Fruit fly (Drosophila melanogaster) whole organism, embryonic: ENCODE results near the gene ATPsynepsilonL.

ENCODE experiments used
- Antp ChIP-seq: fragments of 200-800 bp; sonication (Bioruptor generic); optimal IDR thresholded peaks from 3 replicates; lab custom pipeline; 2016; ENCODE audit warnings: missing biosample characterization, missing genetic modification characterization
- CG11504 ChIP-seq: fragments of 200-800 bp; sonication (Bioruptor generic); optimal IDR thresholded peaks from 3 replicates; lab custom pipeline; 2019; ENCODE audit warnings: missing biosample characterization, mild to moderate bottlenecking, missing genetic modification characterization, moderate library complexity
- CG14667 ChIP-seq: fragments of 200-800 bp; sonication (Bioruptor generic); IDR thresholded peaks from 2 replicates; pipeline ENCODE4 v1.3.6; 2022; ENCODE audit warnings: missing biosample characterization, missing genetic modification characterization
- CG15479 ChIP-seq: fragments of 200-800 bp; sonication (Bioruptor generic); optimal IDR thresholded peaks from 3 replicates; lab custom pipeline; 2019; ENCODE audit warnings: missing biosample characterization, mild to moderate bottlenecking, missing genetic modification characterization, moderate library complexity
- CG1603 ChIP-seq: fragments of 200-800 bp; sonication (Bioruptor generic); optimal IDR thresholded peaks from 2 replicates; lab custom pipeline; 2019; ENCODE audit warnings: missing biosample characterization, mild to moderate bottlenecking, missing genetic modification characterization, moderate library complexity
- CG17359 ChIP-seq: fragments of 200-800 bp; sonication (Bioruptor generic); optimal IDR thresholded peaks from 3 replicates; lab custom pipeline; 2018; ENCODE audit warnings: missing biosample characterization, mild to moderate bottlenecking, missing genetic modification characterization, moderate library complexity
- CG32767 ChIP-seq: fragments of 200-800 bp; sonication (Bioruptor generic); IDR thresholded peaks from 2 replicates; pipeline ENCODE4 v1.3.6; 2022; ENCODE audit warnings: missing biosample characterization, missing genetic modification characterization
- CG6254 ChIP-seq: fragments of 200-800 bp; sonication (Bioruptor generic); optimal IDR thresholded peaks from 3 replicates; lab custom pipeline; 2017; ENCODE audit warnings: mild to moderate bottlenecking, missing biosample characterization, missing genetic modification reagents, missing genetic modification characterization
- CG8359 ChIP-seq: fragments of 200-800 bp; sonication (Bioruptor generic); optimal IDR thresholded peaks from 2 replicates; lab custom pipeline; 2017; ENCODE audit warnings: missing biosample characterization, mild to moderate bottlenecking, missing genetic modification characterization, borderline replicate concordance
- CG8388 ChIP-seq: fragments of 200-800 bp; sonication (Bioruptor generic); optimal IDR thresholded peaks from 2 replicates; lab custom pipeline; 2019; ENCODE audit warnings: missing biosample characterization, mild to moderate bottlenecking, missing genetic modification characterization, moderate library complexity
- Drgx ChIP-seq: fragments of 200-800 bp; sonication (Bioruptor generic); IDR thresholded peaks from 2 replicates; pipeline ENCODE4 v1.3.6; 2022; ENCODE audit warnings: missing biosample characterization, missing genetic modification characterization
- ERR ChIP-seq: fragments of 200-800 bp; sonication (Bioruptor generic); optimal IDR thresholded peaks from 2 replicates; lab custom pipeline; 2016; ENCODE audit warnings: missing biosample characterization, missing genetic modification characterization
- Ets65A ChIP-seq: fragments of 200-800 bp; sonication (Bioruptor generic); peaks from one replicate; lab custom pipeline; 2016; ENCODE audit warnings: missing biosample characterization, missing genetic modification characterization
- HLH3B ChIP-seq: fragments of 200-800 bp; sonication (Bioruptor generic); IDR thresholded peaks from 2 replicates; pipeline ENCODE4 v1.3.6; 2022; ENCODE audit warnings: missing biosample characterization, missing genetic modification characterization
- HLH4C ChIP-seq: fragments of 200-800 bp; sonication (Bioruptor generic); IDR thresholded peaks from 3 replicates; pipeline ENCODE4 v1.3.6; 2022; ENCODE audit warnings: missing biosample characterization, missing genetic modification characterization; ENCODE audit not compliant: partially characterized antibody
- Med ChIP-seq: fragments of 200-800 bp; sonication (Bioruptor generic); peaks from one replicate; lab custom pipeline; 2016; ENCODE audit warnings: missing biosample characterization, missing genetic modification characterization, mild to moderate bottlenecking, inconsistent platforms, moderate library complexity
- Ptx1 ChIP-seq: fragments of 200-800 bp; sonication (Bioruptor generic); IDR thresholded peaks from 2 replicates; pipeline ENCODE4 v1.3.6; 2022; ENCODE audit warnings: missing biosample characterization, missing genetic modification characterization
- Sox102F ChIP-seq: fragments of 200-800 bp; sonication (Bioruptor generic); optimal IDR thresholded peaks from 2 replicates; lab custom pipeline; 2018; ENCODE audit warnings: missing biosample characterization, mild to moderate bottlenecking, missing genetic modification characterization, moderate library complexity
- Taf1 ChIP-seq: fragments of 200-800 bp; sonication (Bioruptor generic); IDR thresholded peaks from 2 replicates; pipeline ENCODE4 v1.3.6; 2022; ENCODE audit warnings: missing biosample characterization, missing genetic modification characterization
- Trl ChIP-seq, 3 experiments: fragments of >200 bp in 2 of 3; fragments of 200-800 bp in 1 of 3; sonication (Bioruptor generic) in 1 of 3; optimal IDR thresholded peaks; 2 replicates in 1 of 3; 3 replicates in 2 of 3; lab custom pipeline; 2016 to 2017; ENCODE audit warnings: missing biosample characterization in 1 of 3, missing genetic modification characterization in 1 of 3
- Usf ChIP-seq: fragments of 200-800 bp; sonication (Bioruptor generic); optimal IDR thresholded peaks from 2 replicates; lab custom pipeline; 2017; ENCODE audit warnings: missing genotype, missing biosample characterization, missing genetic modification characterization
- ara ChIP-seq: fragments of 200-800 bp; sonication (Bioruptor generic); IDR thresholded peaks from 2 replicates; pipeline ENCODE4 v1.3.6; 2022; ENCODE audit warnings: missing biosample characterization, missing genetic modification characterization
- cg ChIP-seq: fragments of 200-800 bp; sonication (Bioruptor generic); optimal IDR thresholded peaks from 3 replicates; lab custom pipeline; 2019; ENCODE audit warnings: missing biosample characterization, mild to moderate bottlenecking, missing genetic modification characterization, moderate library complexity
- chinmo ChIP-seq: fragments of 200-800 bp; sonication (Bioruptor generic); IDR thresholded peaks from 4 replicates; pipeline ENCODE4 v1.3.6; 2022; ENCODE audit warnings: missing biosample characterization, missing genetic modification characterization; ENCODE audit not compliant: partially characterized antibody
- corto ChIP-seq: fragments of 200-800 bp; sonication (Bioruptor generic); optimal IDR thresholded peaks from 2 replicates; lab custom pipeline; 2016; ENCODE audit warnings: missing biosample characterization, mild to moderate bottlenecking, missing genetic modification characterization, moderate library complexity
- croc ChIP-seq: fragments of 200-800 bp; sonication (Bioruptor generic); conservative IDR thresholded peaks from 3 replicates; pipeline ENCODE4 v1.3.6; 2022; ENCODE audit warnings: missing biosample characterization, missing genetic modification characterization
- dmrt11E ChIP-seq: fragments of 200-800 bp; sonication (Bioruptor generic); optimal IDR thresholded peaks from 3 replicates; lab custom pipeline; 2018; ENCODE audit warnings: missing biosample characterization, mild to moderate bottlenecking, missing genetic modification characterization, moderate library complexity
- ewg ChIP-seq: fragments of 200-800 bp; sonication (Bioruptor generic); optimal IDR thresholded peaks from 3 replicates; lab custom pipeline; 2017; ENCODE audit warnings: mild to moderate bottlenecking, missing biosample characterization, missing genetic modification reagents, missing genetic modification characterization
- ftz-f1 ChIP-seq: fragments of 200-800 bp; sonication (Bioruptor generic); optimal IDR thresholded peaks from 2 replicates; lab custom pipeline; 2016; ENCODE audit warnings: missing biosample characterization, missing genetic modification characterization
- grau ChIP-seq: fragments of 200-800 bp; optimal IDR thresholded peaks from 3 replicates; lab custom pipeline; 2019; ENCODE audit warnings: missing biosample characterization, mild to moderate bottlenecking, missing genetic modification characterization, moderate library complexity
- lbe ChIP-seq: fragments of 200-800 bp; sonication (Bioruptor generic); optimal IDR thresholded peaks from 2 replicates; lab custom pipeline; 2016; ENCODE audit warnings: missing biosample characterization, mild to moderate bottlenecking, missing genetic modification characterization
- lmd ChIP-seq: fragments of 200-800 bp; sonication (Bioruptor generic); IDR thresholded peaks from 2 replicates; pipeline ENCODE4 v1.3.6; 2022; ENCODE audit warnings: missing biosample characterization, missing genetic modification characterization
- nau ChIP-seq: fragments of 200-800 bp; sonication (Bioruptor generic); optimal IDR thresholded peaks from 3 replicates; lab custom pipeline; 2017; ENCODE audit warnings: missing biosample characterization, mild to moderate bottlenecking, missing genetic modification characterization, missing genetic modification reagents
- otp ChIP-seq: fragments of 200-800 bp; sonication (Bioruptor generic); IDR thresholded peaks from 3 replicates; pipeline ENCODE4, ENCODE4 v1.3.6; 2022; ENCODE audit warnings: missing biosample characterization, missing genetic modification characterization
- pfk ChIP-seq: fragments of 200-800 bp; sonication (Bioruptor generic); optimal IDR thresholded peaks from 2 replicates; lab custom pipeline; 2018; ENCODE audit warnings: missing biosample characterization, mild to moderate bottlenecking, missing genetic modification characterization, moderate library complexity
- pho ChIP-seq: fragments of 200-800 bp; sonication (Bioruptor generic); optimal IDR thresholded peaks from 2 replicates; lab custom pipeline; 2016; ENCODE audit warnings: missing biosample characterization, missing genetic modification characterization
- row ChIP-seq: fragments of 200-800 bp; sonication (Bioruptor generic); IDR thresholded peaks from 3 replicates; pipeline ENCODE4 v1.3.6; 2022; ENCODE audit warnings: missing biosample characterization, missing genetic modification characterization
- scrt ChIP-seq: fragments of 200-800 bp; sonication (Bioruptor generic); optimal IDR thresholded peaks from 2 replicates; lab custom pipeline; 2018; ENCODE audit warnings: missing biosample characterization, mild to moderate bottlenecking, missing genetic modification characterization, moderate library complexity
- sens ChIP-seq: fragments of 200-800 bp; sonication (Bioruptor generic); peaks from one replicate; lab custom pipeline; 2016; ENCODE audit warnings: missing biosample characterization, missing genetic modification characterization
- sisA ChIP-seq: fragments of 200-800 bp; sonication (Bioruptor generic); IDR thresholded peaks from 2 replicates; pipeline ENCODE4 v1.3.6; 2022; ENCODE audit warnings: missing biosample characterization, missing genetic modification characterization
- ttk ChIP-seq: fragments of 200-800 bp; sonication (Bioruptor generic); IDR thresholded peaks from 2 replicates; pipeline ENCODE4 v2.1.2; 2022; ENCODE audit warnings: missing biosample characterization, missing genetic modification characterization
- vvl ChIP-seq: fragments of 200-800 bp; sonication (Bioruptor generic); IDR thresholded peaks from 2 replicates; pipeline ENCODE4 v1.3.6; 2022; ENCODE audit warnings: missing biosample characterization, missing genetic modification characterization

ATPsynepsilonL gene

dm6 chr3R:10079267-10079987, 42.1 kb upstream of the ATPsynepsilonL start (continued):
- peak; percentile 64 for TF ChIP-seq CG11504 (tag; lab: Kevin White, UChicago)

- TF ChIP-seq ERR (GFP tag; lab: Kevin White, UChicago), result peak; percentile 55
- no peak for TF ChIP-seq Antp (GFP tag; lab: Kevin White, UChicago)
- TF ChIP-seq vvl (GFP tag; lab: Robert Waterston, UW), result no peak
- peak; percentile 55 for TF ChIP-seq cg (GFP tag; lab: Kevin White, UChicago)
- peak; percentile 81 for TF ChIP-seq ewg
- TF ChIP-seq Trl (optimal IDR thresholded peaks at IDR 0.05; lab: Kevin White, UChicago), result peak; percentile 6 to 20
- no peak for TF ChIP-seq Trl (GFP tag; optimal IDR thresholded peaks at IDR 0.05; lab: Kevin White, UChicago)
- peak; percentile 4 for TF ChIP-seq scrt (GFP tag; lab: Kevin White, UChicago)
- TF ChIP-seq row (GFP tag; lab: Robert Waterston, UW), result 0 out of 3 replicates have a peak, but pooled peaks have one; percentile 5
- 0 out of 2 replicates have a peak, but pooled peaks have one; percentile 6 for TF ChIP-seq CG14667 (GFP tag; lab: Robert Waterston, UW)
- TF ChIP-seq CG8359, result no peak
- TF ChIP-seq CG32767, result 0 out of 2 replicates have a peak, but pooled peaks have one; percentile 33
- TF ChIP-seq chinmo (GFP tag; lab: Robert Waterston, UW), result peak; percentile 69; the same call in 1 of the 4 replicates
- TF ChIP-seq CG6254 (GFP tag; lab: Kevin White, UChicago), result no peak
- TF ChIP-seq ttk, result 0 out of 2 replicates have a peak, but pooled peaks have one; percentile 20
- TF ChIP-seq pfk (GFP tag; lab: Kevin White, UChicago), result peak; percentile 86
- peak; percentile 85 for TF ChIP-seq ftz-f1 (GFP tag; lab: Kevin White, UChicago)
Observed at dm6 chr3R:10080699-10081098, 40.9 kb upstream of the ATPsynepsilonL start.

dm6 chr3R:10081469-10082111, 40.0 kb upstream of the ATPsynepsilonL start:
- no peak for TF ChIP-seq CG17359 (tag; lab: Kevin White, UChicago)
- TF ChIP-seq Med (GFP tag; lab: Kevin White, UChicago), result peak; percentile 67
- TF ChIP-seq CG8388 (GFP tag; lab: Kevin White, UChicago), result peak; percentile 90
- TF ChIP-seq CG15479 (GFP tag; lab: Kevin White, UChicago), result no peak
- TF ChIP-seq row (GFP tag; lab: Robert Waterston, UW), result peak; percentile 39; the same call in 1 of the 3 replicates
- peak; percentile 4 for TF ChIP-seq CG1603 (tag; lab: Kevin White, UChicago)
- TF ChIP-seq otp (GFP tag; lab: Robert Waterston, UW), result no peak
- no peak for TF ChIP-seq dmrt11E (tag; lab: Kevin White, UChicago)
- TF ChIP-seq ftz-f1 (GFP tag; lab: Kevin White, UChicago), result no peak
- peak; percentile 42; the same call in 1 of the 2 replicates for TF ChIP-seq sisA (GFP tag; lab: Robert Waterston, UW)
- TF ChIP-seq cg (GFP tag; lab: Kevin White, UChicago), result peak; percentile 36
- TF ChIP-seq Usf, result no peak
- peak; percentile 75 for TF ChIP-seq Ets65A
- TF ChIP-seq sens (GFP tag; lab: Kevin White, UChicago), result peak; percentile 75
- TF ChIP-seq ara (GFP tag; lab: Robert Waterston, UW), result no peak
- TF ChIP-seq HLH3B, result 0 out of 2 replicates have a peak, but pooled peaks have one; percentile 16

- 0 out of 3 replicates have a peak, but pooled peaks have one; percentile 12 for TF ChIP-seq croc (GFP tag; lab: Robert Waterston, UW)
- TF ChIP-seq Taf1, result no peak
- peak; percentile 30; the same call in 1 of the 3 replicates for TF ChIP-seq row (GFP tag; lab: Robert Waterston, UW)
- no peak for TF ChIP-seq HLH4C (GFP tag; lab: Robert Waterston, UW)
- peak; percentile 64 for TF ChIP-seq grau (tag; lab: Kevin White, UChicago)
- 0 out of 2 replicates have a peak, but pooled peaks have one; percentile 7 for TF ChIP-seq Ptx1 (GFP tag; lab: Robert Waterston, UW)
- TF ChIP-seq nau (GFP tag; lab: Kevin White, UChicago), result no peak
- TF ChIP-seq lmd (GFP tag; lab: Robert Waterston, UW), result peak; percentile 10; the same call in 1 of the 2 replicates
- TF ChIP-seq Drgx (GFP tag; lab: Robert Waterston, UW), result peak; percentile 47; the same call in 1 of the 2 replicates
- peak; percentile 15 for TF ChIP-seq Sox102F
- TF ChIP-seq corto, result peak; percentile 73
- no peak for TF ChIP-seq pho (GFP tag; lab: Kevin White, UChicago)
- peak; percentile 71 for TF ChIP-seq Med (GFP tag; lab: Kevin White, UChicago)
- TF ChIP-seq lbe, result peak; percentile 82
Observed at dm6 chr3R:10082549-10083075, 39.0 kb upstream of the ATPsynepsilonL start.
